Fruit fly (Drosophila melanogaster) whole organism, embryonic: ENCODE results near the gene Snx3.

Experiments
- Abd-B ChIP-seq: fragments of 200-800 bp; sonication (Bioruptor generic); optimal IDR thresholded peaks from 2 replicates; lab custom pipeline; 2018; ENCODE audit warnings: missing biosample characterization, mild to moderate bottlenecking, missing genetic modification characterization, moderate library complexity
- B-H1 ChIP-seq: fragments of 200-800 bp; sonication (Bioruptor generic); IDR thresholded peaks from 3 replicates; pipeline ENCODE4 v1.3.6; 2022; ENCODE audit warnings: missing biosample characterization, missing genetic modification characterization
- CG10267 ChIP-seq: fragments of 200-800 bp; sonication (Bioruptor generic); optimal IDR thresholded peaks from 2 replicates; lab custom pipeline; 2018; ENCODE audit warnings: missing biosample characterization, mild to moderate bottlenecking, missing genetic modification characterization, moderate library complexity
- CG12744 ChIP-seq: fragments of 200-800 bp; sonication (Bioruptor generic); optimal IDR thresholded peaks from 2 replicates; lab custom pipeline; 2016; ENCODE audit warnings: missing biosample characterization, missing genetic modification characterization
- CG14050 ChIP-seq: fragments of 200-800 bp; sonication (Bioruptor generic); IDR thresholded peaks from 3 replicates; pipeline ENCODE4 v1.3.6; 2022; ENCODE audit warnings: missing biosample characterization, missing genetic modification characterization
- CG14965 ChIP-seq: fragments of 200-800 bp; sonication (Bioruptor generic); optimal IDR thresholded peaks from 2 replicates; lab custom pipeline; 2016; ENCODE audit warnings: missing biosample characterization, missing genetic modification characterization, borderline replicate concordance
- CG15696 ChIP-seq: fragments of 200-800 bp; sonication (Bioruptor generic); optimal IDR thresholded peaks from 2 replicates; lab custom pipeline; 2019; ENCODE audit warnings: missing biosample characterization, mild to moderate bottlenecking, missing genetic modification characterization, moderate library complexity
- CG2678 ChIP-seq: fragments of 200-800 bp; sonication (Bioruptor generic); optimal IDR thresholded peaks from 3 replicates; lab custom pipeline; 2019; ENCODE audit warnings: missing biosample characterization, mild to moderate bottlenecking, missing genetic modification characterization, moderate library complexity
- CG30020 ChIP-seq: fragments of 200-800 bp; optimal IDR thresholded peaks from 2 replicates; lab custom pipeline; 2019; ENCODE audit warnings: missing biosample characterization, mild to moderate bottlenecking, missing genetic modification characterization, moderate library complexity
- CG30431 ChIP-seq: fragments of 200-800 bp; sonication (Bioruptor generic); optimal IDR thresholded peaks from 2 replicates; lab custom pipeline; 2017; ENCODE audit warnings: missing biosample characterization, missing genetic modification characterization
- CG31224 ChIP-seq: fragments of 200-800 bp; sonication (Bioruptor generic); IDR thresholded peaks from 2 replicates; pipeline ENCODE4 v1.3.6; 2022; ENCODE audit warnings: missing biosample characterization, missing genetic modification characterization
- CG32767 ChIP-seq: fragments of 200-800 bp; sonication (Bioruptor generic); IDR thresholded peaks from 2 replicates; pipeline ENCODE4 v1.3.6; 2022; ENCODE audit warnings: missing biosample characterization, missing genetic modification characterization
- CG4282 ChIP-seq: fragments of 200-800 bp; sonication (Bioruptor generic); optimal IDR thresholded peaks from 2 replicates; lab custom pipeline; 2016; ENCODE audit warnings: missing biosample characterization, missing genetic modification characterization
- CG4360 ChIP-seq: fragments of 200-800 bp; sonication (Bioruptor generic); IDR thresholded peaks from 2 replicates; pipeline ENCODE4 v1.3.6; 2022; ENCODE audit warnings: missing biosample characterization, missing genetic modification characterization
- CG4617 ChIP-seq: fragments of 200-800 bp; sonication (Bioruptor generic); optimal IDR thresholded peaks from 3 replicates; lab custom pipeline; 2016; ENCODE audit warnings: missing biosample characterization, missing genetic modification characterization, borderline replicate concordance
- CG8765 ChIP-seq: fragments of 200-800 bp; sonication (Bioruptor generic); IDR thresholded peaks from 2 replicates; pipeline ENCODE4 v1.3.6; 2022; ENCODE audit warnings: missing biosample characterization, missing genetic modification characterization
- CG9609 ChIP-seq: fragments of 200-800 bp; sonication (Bioruptor generic); optimal IDR thresholded peaks from 3 replicates; lab custom pipeline; 2016; ENCODE audit warnings: missing biosample characterization, missing genetic modification characterization
- CkIIα-i1 ChIP-seq: fragments of 200-800 bp; sonication (Bioruptor generic); IDR thresholded peaks from 2 replicates; pipeline ENCODE4 v1.3.6; 2022; ENCODE audit warnings: missing biosample characterization, missing genetic modification characterization
- Dbx ChIP-seq: fragments of 200-800 bp; sonication (Bioruptor generic); IDR thresholded peaks from 3 replicates; pipeline ENCODE4 v1.3.6; 2022; ENCODE audit warnings: missing biosample characterization, missing genetic modification characterization
- Drgx ChIP-seq: fragments of 200-800 bp; sonication (Bioruptor generic); IDR thresholded peaks from 2 replicates; pipeline ENCODE4 v1.3.6; 2022; ENCODE audit warnings: missing biosample characterization, missing genetic modification characterization
- HmgD ChIP-seq: fragments of 200-800 bp; sonication (Bioruptor generic); optimal IDR thresholded peaks from 3 replicates; lab custom pipeline; 2016; ENCODE audit warnings: missing biosample characterization, missing genetic modification characterization
- Kr ChIP-seq: fragments of 200-800 bp; sonication (Bioruptor generic); optimal IDR thresholded peaks from 2 replicates; lab custom pipeline; 2017; ENCODE audit warnings: missing biosample characterization, mild to moderate bottlenecking, missing genetic modification characterization
- Lim3 ChIP-seq: fragments of 200-800 bp; sonication (Bioruptor generic); IDR thresholded peaks from 2 replicates; pipeline ENCODE4 v1.3.6; 2022; ENCODE audit warnings: missing biosample characterization, missing genetic modification characterization
- NC2α ChIP-seq: fragments of 200-800 bp; sonication (Bioruptor generic); optimal IDR thresholded peaks from 2 replicates; lab custom pipeline; 2016; ENCODE audit warnings: missing biosample characterization, missing genetic modification characterization
- NC2β ChIP-seq: fragments of 200-800 bp; sonication (Bioruptor generic); optimal IDR thresholded peaks from 2 replicates; lab custom pipeline; 2016; ENCODE audit warnings: missing biosample characterization, missing genetic modification characterization
- NK7.1 ChIP-seq: fragments of 200-800 bp; sonication (Bioruptor generic); optimal IDR thresholded peaks from 3 replicates; lab custom pipeline; 2016; ENCODE audit warnings: missing biosample characterization, missing genetic modification characterization
- Pdp1 ChIP-seq, 2 experiments: fragments of 200-800 bp; sonication (Bioruptor generic); optimal IDR thresholded peaks; 3 replicates each; lab custom pipeline; 2016; ENCODE audit warnings: missing biosample characterization in 2 of 2, missing genetic modification characterization in 2 of 2, mild to moderate bottlenecking in 1 of 2, moderate library complexity in 1 of 2
- Trl ChIP-seq, 3 experiments: fragments of >200 bp in 2 of 3; fragments of 200-800 bp in 1 of 3; sonication (Bioruptor generic) in 1 of 3; optimal IDR thresholded peaks; 2 replicates in 1 of 3; 3 replicates in 2 of 3; lab custom pipeline; 2016 to 2017; ENCODE audit warnings: missing biosample characterization in 1 of 3, missing genetic modification characterization in 1 of 3
- Vsx1 ChIP-seq: fragments of 200-800 bp; sonication (Bioruptor generic); optimal IDR thresholded peaks from 2 replicates; lab custom pipeline; 2017; ENCODE audit warnings: missing biosample characterization, mild to moderate bottlenecking, missing genetic modification characterization, missing genetic modification reagents
- Xrp1 ChIP-seq: fragments of 200-800 bp; sonication (Bioruptor generic); IDR thresholded peaks from 2 replicates; pipeline ENCODE4 v1.3.6; 2022; ENCODE audit warnings: missing biosample characterization, missing genetic modification characterization
- YL-1 ChIP-seq: fragments of 200-800 bp; sonication (Bioruptor generic); optimal IDR thresholded peaks from 3 replicates; lab custom pipeline; 2017; ENCODE audit warnings: missing biosample characterization, mild to moderate bottlenecking, missing genetic modification characterization
- amos ChIP-seq: fragments of 200-800 bp; sonication (Bioruptor generic); IDR thresholded peaks from 2 replicates; pipeline ENCODE4 v1.3.6; 2022; ENCODE audit warnings: missing biosample characterization, missing genetic modification characterization; ENCODE audit not compliant: partially characterized antibody
- az2 ChIP-seq: fragments of 200-800 bp; sonication (Bioruptor generic); optimal IDR thresholded peaks from 3 replicates; lab custom pipeline; 2016; ENCODE audit warnings: missing biosample characterization, missing genetic modification characterization
- bigmax ChIP-seq: fragments of 200-800 bp; sonication (Bioruptor generic); optimal IDR thresholded peaks from 2 replicates; lab custom pipeline; 2018; ENCODE audit warnings: missing biosample characterization, mild to moderate bottlenecking, missing genetic modification characterization
- bowl ChIP-seq: fragments of 200-800 bp; sonication (Bioruptor generic); IDR thresholded peaks from 2 replicates; pipeline ENCODE4 v1.3.6; 2022; ENCODE audit warnings: missing biosample characterization, missing genetic modification characterization
- cato ChIP-seq: fragments of 200-800 bp; sonication (Bioruptor generic); optimal IDR thresholded peaks from 2 replicates; lab custom pipeline; 2016; ENCODE audit warnings: missing biosample characterization, missing genetic modification characterization, borderline replicate concordance
- chm ChIP-seq: fragments of 200-800 bp; sonication (Bioruptor generic); IDR thresholded peaks from 2 replicates; pipeline ENCODE4 v1.3.6; 2022; ENCODE audit warnings: missing biosample characterization, missing genetic modification characterization
- ci ChIP-seq: fragments of 200-800 bp; sonication (Bioruptor generic); IDR thresholded peaks from 3 replicates; pipeline ENCODE4 v1.3.6; 2022; ENCODE audit warnings: missing biosample characterization, missing genetic modification characterization
- emc ChIP-seq: fragments of 200-800 bp; sonication (Bioruptor generic); optimal IDR thresholded peaks from 2 replicates; lab custom pipeline; 2016; ENCODE audit warnings: missing biosample characterization, missing genetic modification characterization
- fd3F ChIP-seq: fragments of 200-800 bp; sonication (Bioruptor generic); optimal IDR thresholded peaks from 2 replicates; lab custom pipeline; 2018; ENCODE audit warnings: missing biosample characterization, mild to moderate bottlenecking, missing genetic modification characterization, moderate library complexity
- ham ChIP-seq: fragments of 200-800 bp; sonication (Bioruptor generic); IDR thresholded peaks from 2 replicates; pipeline ENCODE4 v1.3.6; 2022; ENCODE audit warnings: missing biosample characterization, missing genetic modification characterization
- jumu ChIP-seq: fragments of 200-800 bp; sonication (Bioruptor generic); optimal IDR thresholded peaks from 3 replicates; lab custom pipeline; 2016; ENCODE audit warnings: missing biosample characterization, missing genetic modification characterization
- klu ChIP-seq: fragments of 200-800 bp; sonication (Bioruptor generic); IDR thresholded peaks from 2 replicates; pipeline ENCODE4 v1.3.6; 2022; ENCODE audit warnings: missing biosample characterization, missing genetic modification characterization
- kni ChIP-seq: fragments of 200-800 bp; sonication (Bioruptor generic); optimal IDR thresholded peaks from 3 replicates; lab custom pipeline; 2017; ENCODE audit warnings: mild to moderate bottlenecking, missing biosample characterization, missing genetic modification reagents, missing genetic modification characterization
- pros ChIP-seq: fragments of 200-800 bp; sonication (Bioruptor generic); optimal IDR thresholded peaks from 3 replicates; lab custom pipeline; 2019; ENCODE audit warnings: missing biosample characterization, mild to moderate bottlenecking, missing genetic modification characterization, moderate library complexity
- ranshi ChIP-seq: fragments of 200-800 bp; sonication (Bioruptor generic); IDR thresholded peaks from 2 replicates; pipeline ENCODE4 v1.3.6; 2022; ENCODE audit warnings: missing biosample characterization, missing genetic modification characterization
- sim ChIP-seq: fragments of 200-800 bp; sonication (Bioruptor generic); IDR thresholded peaks from 2 replicates; pipeline ENCODE4 v1.3.6; 2022; ENCODE audit warnings: missing biosample characterization, missing genetic modification characterization
- sr ChIP-seq: fragments of 200-800 bp; sonication (Bioruptor generic); IDR thresholded peaks from 3 replicates; pipeline ENCODE4 v1.3.6; 2022; ENCODE audit warnings: missing biosample characterization, missing genetic modification characterization
- stwl ChIP-seq: fragments of 200-800 bp; sonication (Bioruptor generic); optimal IDR thresholded peaks from 3 replicates; lab custom pipeline; 2018; ENCODE audit warnings: missing biosample characterization, mild to moderate bottlenecking, missing genetic modification characterization, moderate library complexity
- trh ChIP-seq: fragments of 200-800 bp; sonication (Bioruptor generic); optimal IDR thresholded peaks from 2 replicates; lab custom pipeline; 2016; ENCODE audit warnings: missing biosample characterization, missing genetic modification characterization
- wdn ChIP-seq: fragments of 200-800 bp; sonication (Bioruptor generic); IDR thresholded peaks from 2 replicates; pipeline ENCODE4 v1.3.6; 2022; ENCODE audit warnings: missing biosample characterization, missing genetic modification characterization
- zfh2 ChIP-seq: fragments of 200-800 bp; sonication (Bioruptor generic); optimal IDR thresholded peaks from 2 replicates; lab custom pipeline; 2016; ENCODE audit warnings: missing biosample characterization, missing genetic modification characterization

Gene Snx3

dm6 chr3R:12627691-12628148, at the start of gene Snx3, which contains the start of gene Vha55:
Gene Snx3, plus strand, starts transcription at chr3R:12628031.
Gene Vha55, minus strand, starts transcription at chr3R:12627829.
- no peak for TF ChIP-seq CG8765 (GFP tag; lab: Robert Waterston, UW)
- no peak for TF ChIP-seq CkIIα-i1 (GFP tag; lab: Robert Waterston, UW)
- TF ChIP-seq ranshi = no peak
- no peak for TF ChIP-seq amos (GFP tag; lab: Robert Waterston, UW)
- peak; percentile 60 for TF ChIP-seq NC2α (GFP tag; lab: Kevin White, UChicago)
- peak; percentile 90 for TF ChIP-seq CG9609 (GFP tag; lab: Kevin White, UChicago)
- peak; percentile 74 for TF ChIP-seq CG4617 (GFP tag; lab: Kevin White, UChicago)
- peak; percentile 34 for TF ChIP-seq CG2678 (tag; lab: Kevin White, UChicago)
- TF ChIP-seq trh (GFP tag; lab: Kevin White, UChicago) = peak; percentile 23
- peak; percentile 57 for TF ChIP-seq bigmax (GFP tag; lab: Kevin White, UChicago)
- TF ChIP-seq jumu (GFP tag; lab: Kevin White, UChicago) = peak; percentile 91
- TF ChIP-seq ci (GFP tag; lab: Robert Waterston, UW) = no peak
- peak; percentile 91 for TF ChIP-seq zfh2
- TF ChIP-seq emc (GFP tag; lab: Kevin White, UChicago) = peak; percentile 81
- no peak for TF ChIP-seq CG4360 (GFP tag; lab: Robert Waterston, UW)
- peak; percentile 76 for TF ChIP-seq CG12744
- no peak for TF ChIP-seq Lim3 (GFP tag; lab: Robert Waterston, UW)
- no peak for TF ChIP-seq pros (GFP tag; lab: Kevin White, UChicago)
- peak in 1 of 2 experiments; percentile 21 for TF ChIP-seq Trl (optimal IDR thresholded peaks at IDR 0.05; lab: Kevin White, UChicago)
- peak; percentile 92 for TF ChIP-seq Trl (GFP tag; optimal IDR thresholded peaks at IDR 0.05; lab: Kevin White, UChicago)
- TF ChIP-seq Xrp1 = no peak
- TF ChIP-seq Vsx1 (GFP tag; lab: Kevin White, UChicago) = no peak
- peak; percentile 90 for TF ChIP-seq CG4282
- TF ChIP-seq CG14965 (GFP tag; lab: Kevin White, UChicago) = peak; percentile 38
- TF ChIP-seq Kr = no peak
- TF ChIP-seq sr (GFP tag; lab: Robert Waterston, UW) = no peak
- no peak for TF ChIP-seq B-H1 (GFP tag; lab: Robert Waterston, UW)
- peak; percentile 86 to 94 for TF ChIP-seq Pdp1 (GFP tag; optimal IDR thresholded peaks at IDR 0.05; lab: Kevin White, UChicago)
- TF ChIP-seq Dbx (GFP tag; lab: Robert Waterston, UW) = no peak
- peak; percentile 100 for TF ChIP-seq CG10267 (tag; lab: Kevin White, UChicago)
- TF ChIP-seq bowl (GFP tag; lab: Robert Waterston, UW) = no peak
- TF ChIP-seq CG31224 = no peak
- peak; percentile 63 for TF ChIP-seq Abd-B (GFP tag; lab: Kevin White, UChicago)
- TF ChIP-seq CG30020 = peak; percentile 27
- no peak for TF ChIP-seq kni (GFP tag; lab: Kevin White, UChicago)
- TF ChIP-seq CG32767 (GFP tag; lab: Robert Waterston, UW) = no peak
- peak; percentile 60 for TF ChIP-seq cato (GFP tag; lab: Kevin White, UChicago)
- TF ChIP-seq NC2β (GFP tag; lab: Kevin White, UChicago) = peak; percentile 86
- peak; percentile 77 for TF ChIP-seq NK7.1
- TF ChIP-seq az2 (GFP tag; lab: Kevin White, UChicago) = peak; percentile 52
- no peak for TF ChIP-seq wdn (GFP tag; lab: Robert Waterston, UW)
- no peak for TF ChIP-seq ham (GFP tag; lab: Robert Waterston, UW)
- TF ChIP-seq HmgD (GFP tag; lab: Kevin White, UChicago) = peak; percentile 96
- TF ChIP-seq CG14050 = no peak
- no peak for TF ChIP-seq sim (GFP tag; lab: Robert Waterston, UW)
- no peak for TF ChIP-seq Drgx (GFP tag; lab: Robert Waterston, UW)
- TF ChIP-seq YL-1 (GFP tag; lab: Kevin White, UChicago) = peak; percentile 81
- peak; percentile 18 for TF ChIP-seq fd3F (GFP tag; lab: Kevin White, UChicago)
- TF ChIP-seq chm = no peak
- TF ChIP-seq CG30431 = no peak
- TF ChIP-seq klu (GFP tag; lab: Robert Waterston, UW) = no peak
- TF ChIP-seq stwl (tag; lab: Kevin White, UChicago) = peak; percentile 99
- TF ChIP-seq CG15696 (tag; lab: Kevin White, UChicago) = peak; percentile 20
